Worm (Caenorhabditis elegans): ENCODE data around the gene fbxa-71.

fbxa-71 gene

ce11 chrIII:2212343-2212742, 43.3 kb upstream of the fbxa-71 start (continued):
- no peak for TF ChIP-seq daf-16 (GFP tag; optimal IDR thresholded peaks at IDR 0.05)
- TF ChIP-seq daf-16 (tag; optimal IDR thresholded peaks at IDR 0.05), result peak; percentile 50
- TF ChIP-seq attf-4 (tag; optimal IDR thresholded peaks at IDR 0.05), result no peak
- no peak for TF ChIP-seq aly-2 (tag; optimal IDR thresholded peaks at IDR 0.05)
- no peak for TF ChIP-seq F26F4.8 (GFP tag; conservative IDR thresholded peaks at IDR 0.05)
- TF ChIP-seq nhr-237 (tag; optimal IDR thresholded peaks at IDR 0.05), result no peak
- TF ChIP-seq ceh-28 (tag; optimal IDR thresholded peaks at IDR 0.05), result no peak
- TF ChIP-seq saeg-2 (GFP tag; IDR thresholded peaks at IDR 0.05), result no peak
- no peak for TF ChIP-seq egl-43 (GFP tag; IDR thresholded peaks at IDR 0.05)
- TF ChIP-seq Y48G9A.11 (GFP tag; IDR thresholded peaks at IDR 0.05), result no peak
- no peak for TF ChIP-seq jun-1 (tag; optimal IDR thresholded peaks at IDR 0.05)
- TF ChIP-seq sdz-12 (GFP tag; optimal IDR thresholded peaks at IDR 0.05), result no peak
- TF ChIP-seq nhr-102 (tag; optimal IDR thresholded peaks at IDR 0.05), result no peak
- no peak for TF ChIP-seq spr-3 (GFP tag; optimal IDR thresholded peaks at IDR 0.05)
- no peak for TF ChIP-seq lin-15B (tag; optimal IDR thresholded peaks at IDR 0.05)
- no peak for TF ChIP-seq egl-27 (tag; optimal IDR thresholded peaks at IDR 0.05)
- no peak for TF ChIP-seq pqm-1 (tag; optimal IDR thresholded peaks at IDR 0.05)
- TF ChIP-seq nhr-48 (tag; optimal IDR thresholded peaks at IDR 0.05), result no peak
- TF ChIP-seq madf-9 (GFP tag; conservative IDR thresholded peaks at IDR 0.05), result no peak
- peak; percentile 29 for TF ChIP-seq mxl-3 (GFP tag; optimal IDR thresholded peaks at IDR 0.05)
- no peak for TF ChIP-seq mdl-1 (tag; optimal IDR thresholded peaks at IDR 0.05)
- peak in 1 of 2 experiments; percentile 13 for TF ChIP-seq unc-62 (GFP tag; optimal IDR thresholded peaks at IDR 0.05 in 1 of 2)
- TF ChIP-seq unc-62 (tag; optimal IDR thresholded peaks at IDR 0.05), result no peak
- no peak for TF ChIP-seq ces-1 (GFP tag; optimal IDR thresholded peaks at IDR 0.05)
- TF ChIP-seq lim-7 (GFP tag; IDR thresholded peaks at IDR 0.05), result no peak
- TF ChIP-seq snpc-4 (tag; optimal IDR thresholded peaks at IDR 0.05), result no peak
- no peak for TF ChIP-seq mdt-29 (GFP tag; IDR thresholded peaks at IDR 0.05)
- TF ChIP-seq skn-1 (tag; optimal IDR thresholded peaks at IDR 0.05), result no peak
- TF ChIP-seq fkh-10 (GFP tag; optimal IDR thresholded peaks at IDR 0.05), result no peak
- TF ChIP-seq Y75B8A.6 (GFP tag; IDR thresholded peaks at IDR 0.05), result no peak
- no peak for TF ChIP-seq spr-1 (tag; optimal IDR thresholded peaks at IDR 0.05)
- no peak for TF ChIP-seq lir-3 (tag; optimal IDR thresholded peaks at IDR 0.05)
- TF ChIP-seq ama-1 (optimal IDR thresholded peaks at IDR 0.05), result no peak
- no peak for TF ChIP-seq nhr-10 (tag; optimal IDR thresholded peaks at IDR 0.05)
- TF ChIP-seq hlh-11 (tag; optimal IDR thresholded peaks at IDR 0.05), result peak; percentile 26
- no peak for TF ChIP-seq lin-38 (GFP tag; IDR thresholded peaks at IDR 0.05)
- peak; percentile 58; the same call in 1 of the 2 replicates for TF ChIP-seq php-3 (GFP tag; IDR thresholded peaks at IDR 0.05)
- TF ChIP-seq lin-13 (GFP tag; optimal IDR thresholded peaks at IDR 0.05), result no peak
- TF ChIP-seq arid-1 (GFP tag; conservative IDR thresholded peaks at IDR 0.05), result no peak
- TF ChIP-seq R02D3.7 (tag; optimal IDR thresholded peaks at IDR 0.05), result no peak
- no peak for TF ChIP-seq aha-1 (tag)
- TF ChIP-seq tag-97 (GFP tag; IDR thresholded peaks at IDR 0.05), result no peak
- no peak for TF ChIP-seq tra-1 (GFP tag; IDR thresholded peaks at IDR 0.05)
- no peak for TF ChIP-seq ctbp-1 (GFP tag; IDR thresholded peaks at IDR 0.05)
- no peak for TF ChIP-seq daf-19 (GFP tag; conservative IDR thresholded peaks at IDR 0.05)
- TF ChIP-seq dmd-6 (GFP tag; IDR thresholded peaks at IDR 0.05), result peak; percentile 53
- no peak for TF ChIP-seq rbr-2 (tag; optimal IDR thresholded peaks at IDR 0.05)
- no peak for TF ChIP-seq mes-2 (tag; optimal IDR thresholded peaks at IDR 0.05; ENCODE audit: poor library complexity, severe bottlenecking)

All from whole organism, L4 larva.